Fruit fly (Drosophila melanogaster) whole organism, prepupa: Measurements from ENCODE around the gene alpha-Est3.

ENCODE experiments used
- CG11762 ChIP-seq: fragments of 200-800 bp; sonication (Bioruptor generic); optimal IDR thresholded peaks from 3 replicates; lab custom pipeline; 2016; ENCODE audit warnings: missing biosample characterization, missing genetic modification characterization; ENCODE audit not compliant: insufficient read depth
- Gug ChIP-seq: fragments of 200-800 bp; sonication (Bioruptor generic); IDR thresholded peaks from 2 replicates; pipeline ENCODE4 v1.3.6; 2022; ENCODE audit warnings: missing biosample characterization, missing genetic modification characterization
- Hr38 ChIP-seq: sonication (Bioruptor generic); optimal IDR thresholded peaks from 2 replicates; lab custom pipeline; 2016; ENCODE audit warnings: missing biosample characterization, missing genetic modification characterization
- Sox14 ChIP-seq: fragments of 200-800 bp; sonication (Bioruptor generic); optimal IDR thresholded peaks from 3 replicates; lab custom pipeline; 2016; ENCODE audit warnings: missing biosample characterization, missing genetic modification characterization
- salr ChIP-seq, 2 experiments: fragments of 200-800 bp; sonication (Bioruptor generic); optimal IDR thresholded peaks; 3 replicates each; lab custom pipeline; 2016 to 2018; ENCODE audit warnings: missing biosample characterization in 2 of 2, missing genetic modification characterization in 2 of 2, mild to moderate bottlenecking in 1 of 2

DNA sequence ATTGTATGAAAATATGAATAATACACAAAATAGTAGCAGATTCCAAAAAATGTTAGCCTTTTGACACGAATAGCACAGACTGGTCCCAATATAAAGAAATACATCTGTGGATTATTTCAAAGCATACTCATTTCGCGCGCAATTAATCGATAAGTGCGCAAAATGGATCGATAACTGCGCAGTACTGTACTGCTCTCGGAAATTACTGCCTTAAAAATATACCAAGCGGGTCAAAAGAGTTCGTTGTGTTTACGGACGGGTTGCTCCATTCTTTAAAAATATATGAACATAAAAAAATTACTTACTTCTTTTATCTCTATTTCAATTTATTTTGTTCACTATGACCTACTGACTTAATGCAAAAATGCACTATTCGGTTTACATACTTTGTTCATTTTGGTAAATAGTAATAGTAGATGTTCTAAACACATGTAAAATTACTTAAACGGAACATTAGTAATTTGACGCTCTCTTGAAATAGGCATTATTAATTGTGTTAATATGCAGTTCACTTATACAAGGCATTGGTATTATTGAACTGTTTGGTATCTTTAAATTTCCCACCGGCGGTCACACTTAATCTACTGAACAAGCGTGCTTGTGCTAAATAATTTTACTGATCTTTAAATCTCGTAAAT lies 11.1 kb downstream of the alpha-Est3 start, which contains the start of the genes Rtnl2 and alphaTub84D:
- TF ChIP-seq Sox14 (GFP tag; lab: Kevin White, UChicago) (peak; percentile 19), Hr38 (GFP tag; lab: Kevin White, UChicago) (no peak), salr (GFP tag; optimal IDR thresholded peaks at IDR 0.05; lab: Kevin White, UChicago) (no peak), Gug (no peak), CG11762 (GFP tag; lab: Kevin White, UChicago) (no peak)
